Worm (Caenorhabditis elegans): ENCODE measurements around the gene F11D11.4.

DNA sequence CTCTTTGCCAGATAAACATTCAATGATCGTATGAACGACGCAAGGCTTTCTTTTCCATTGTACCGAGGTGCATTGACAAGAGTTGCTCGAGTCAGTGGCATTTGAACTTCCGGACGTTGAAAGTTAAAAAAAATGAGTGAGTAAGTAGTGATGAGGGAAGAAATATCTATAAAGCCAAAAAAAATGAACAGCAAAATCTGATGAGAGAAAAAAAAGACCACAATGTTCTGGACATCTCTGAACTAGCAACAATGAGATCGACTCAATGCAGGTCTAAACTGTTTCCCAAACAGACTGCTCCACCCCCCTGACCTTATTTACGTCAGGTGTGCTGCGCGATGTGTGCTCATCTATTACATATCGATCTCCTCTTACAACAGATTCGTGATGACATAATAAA lies 10.7 kb upstream of the F11D11.4 start, which contains the start of the genes F11D11.21 and F11D11.12:
- TF ChIP-seq unc-86 (tag; optimal IDR thresholded peaks at IDR 0.05) (no peak), fkh-10 (GFP tag; optimal IDR thresholded peaks at IDR 0.05) (no peak), ets-4 (tag; optimal IDR thresholded peaks at IDR 0.05) (no peak)
